Worm (Caenorhabditis elegans): ENCODE measurements around the gene ZK105.6.
A peak's percentile ranks its signal among the peaks of the same experiment; 100 is the strongest.

The ZK105.6 gene

ce11 chrV:7761906-7762305, 38.0 kb upstream of the ZK105.6 start:
- TF ChIP-seq lir-3 (tag; optimal IDR thresholded peaks at IDR 0.05; ENCODE audit: poor library complexity) = no peak
- TF ChIP-seq nhr-237 (tag; optimal IDR thresholded peaks at IDR 0.05) = no peak
- no peak for TF ChIP-seq mep-1 (tag; optimal IDR thresholded peaks at IDR 0.05)
- no peak for TF ChIP-seq hpl-2 (GFP tag; optimal IDR thresholded peaks at IDR 0.05)
- TF ChIP-seq unc-62 (GFP tag; optimal IDR thresholded peaks at IDR 0.05) = no peak
- TF ChIP-seq C04F5.9 (tag; optimal IDR thresholded peaks at IDR 0.05) = no peak
- TF ChIP-seq zip-4 (GFP tag; optimal IDR thresholded peaks at IDR 0.05) = no peak
- TF ChIP-seq egl-27 (tag; optimal IDR thresholded peaks at IDR 0.05) = no peak
- TF ChIP-seq blmp-1 (tag; optimal IDR thresholded peaks at IDR 0.05) = no peak
- no peak for TF ChIP-seq fkh-8 (tag; optimal IDR thresholded peaks at IDR 0.05)
- no peak for TF ChIP-seq ztf-4 (tag; optimal IDR thresholded peaks at IDR 0.05)
- no peak for TF ChIP-seq lin-14 (GFP tag; optimal IDR thresholded peaks at IDR 0.05)
- TF ChIP-seq ztf-11 (tag; optimal IDR thresholded peaks at IDR 0.05) = no peak
- TF ChIP-seq dsc-1 (tag; optimal IDR thresholded peaks at IDR 0.05) = no peak

ce11 chrV:7760174-7760573, 36.3 kb upstream of the ZK105.6 start, which contains the start of gene hint-3:
Gene hint-3 (plus strand): TSS chrV:7760474.
- TF ChIP-seq nhr-11 (tag; optimal IDR thresholded peaks at IDR 0.05) (no peak), swsn-7 (tag; optimal IDR thresholded peaks at IDR 0.05) (no peak), lin-39 (tag; optimal IDR thresholded peaks at IDR 0.05) (no peak), sptf-1 (tag; optimal IDR thresholded peaks at IDR 0.05) (no peak), Y116A8C.19 (tag; optimal IDR thresholded peaks at IDR 0.05; ENCODE audit: borderline replicate concordance) (no peak), mep-1 (tag; optimal IDR thresholded peaks at IDR 0.05) (no peak), lin-14 (GFP tag; optimal IDR thresholded peaks at IDR 0.05) (no peak), irx-1 (tag; optimal IDR thresholded peaks at IDR 0.05) (no peak), ceh-8 (GFP tag; optimal IDR thresholded peaks at IDR 0.05) (no peak), ceh-88 (GFP tag; IDR thresholded peaks at IDR 0.05) (no peak), hlh-17 (GFP tag; optimal IDR thresholded peaks at IDR 0.05; ENCODE audit: borderline replicate concordance) (no peak), isw-1 (GFP tag; IDR thresholded peaks at IDR 0.05) (no peak), hpl-2 (GFP tag; optimal IDR thresholded peaks at IDR 0.05) (no peak)

- TF ChIP-seq nhr-84 (tag; optimal IDR thresholded peaks at IDR 0.05) (no peak), mdl-1 (tag; optimal IDR thresholded peaks at IDR 0.05) (peak in 1 of 2 experiments; percentile 73), unc-62 (GFP tag; optimal IDR thresholded peaks at IDR 0.05) (no peak), fkh-10 (GFP tag; optimal IDR thresholded peaks at IDR 0.05) (peak; percentile 24), mef-2 (tag; optimal IDR thresholded peaks at IDR 0.05) (peak; percentile 16), aha-1 (tag; optimal IDR thresholded peaks at IDR 0.05) (no peak), zag-1 (tag; optimal IDR thresholded peaks at IDR 0.05) (peak; percentile 13), ceh-82 (tag; optimal IDR thresholded peaks at IDR 0.05) (peak in 1 of 3 experiments; percentile 57), sup-37 (GFP tag; optimal IDR thresholded peaks at IDR 0.05) (no peak), ceh-90 (tag; optimal IDR thresholded peaks at IDR 0.05) (no peak), rnt-1 (tag; optimal IDR thresholded peaks at IDR 0.05) (peak; percentile 61), nhr-19 (GFP tag; conservative IDR thresholded peaks at IDR 0.05) (peak; percentile 58), nhr-77 (tag; optimal IDR thresholded peaks at IDR 0.05) (no peak), xbp-1 (tag; optimal IDR thresholded peaks at IDR 0.05) (peak; percentile 45), unc-86 (tag; optimal IDR thresholded peaks at IDR 0.05) (no peak), dsc-1 (tag; optimal IDR thresholded peaks at IDR 0.05) (no peak), pqm-1 (tag; optimal IDR thresholded peaks at IDR 0.05) (no peak), nhr-20 (tag; optimal IDR thresholded peaks at IDR 0.05) (peak; percentile 84), tlp-1 (tag; optimal IDR thresholded peaks at IDR 0.05) (no peak), lin-35 (GFP tag; optimal IDR thresholded peaks at IDR 0.05) (peak; percentile 50 to 72), ztf-11 (tag; optimal IDR thresholded peaks at IDR 0.05) (no peak), tbx-2 (tag; optimal IDR thresholded peaks at IDR 0.05) (peak; percentile 56), aly-2 (tag; optimal IDR thresholded peaks at IDR 0.05) (no peak), snu-23 (GFP tag; optimal IDR thresholded peaks at IDR 0.05) (peak; percentile 89), efl-1 (optimal IDR thresholded peaks at IDR 0.05) (peak; percentile 49 to 61), efl-1 (GFP tag; optimal IDR thresholded peaks at IDR 0.05 in 1 of 2) (peak; percentile 34 to 93), ceh-8 (GFP tag; optimal IDR thresholded peaks at IDR 0.05) (no peak), elt-3 (tag; optimal IDR thresholded peaks at IDR 0.05) (peak in 3 of 6 experiments; percentile 7 to 61 (median 26)), unc-30 (tag; optimal IDR thresholded peaks at IDR 0.05) (no peak), isw-1 (GFP tag; IDR thresholded peaks at IDR 0.05) (peak; percentile 19; the same call in 1 of the 2 replicates), C16A3.4 (tag; optimal IDR thresholded peaks at IDR 0.05) (peak; percentile 20), ceh-63 (GFP tag; optimal IDR thresholded peaks at IDR 0.05) (no peak)
These were observed 35.4 kb upstream of the ZK105.6 start for ce11 chrV:7759270-7759669.

Measured in whole organism, L1 larva.